Worm (Caenorhabditis elegans) whole organism, young adult: ENCODE results near the gene sop-2.

ENCODE experiments used
- F22D6.2 ChIP-seq: sonication (generic microtip); optimal IDR thresholded peaks from 2 replicates; lab custom pipeline; 2016; ENCODE audit warnings: mild to moderate bottlenecking, missing genetic modification characterization, missing compliant biosample characterization
- F23B12.7 ChIP-seq: sonication (generic microtip); optimal IDR thresholded peaks from 2 replicates; lab custom pipeline; 2017; ENCODE audit warnings: missing genetic modification characterization, mild to moderate bottlenecking, missing compliant biosample characterization, antibody characterized with exemption, moderate library complexity; ENCODE audit not compliant: insufficient read depth
- F49E8.2 ChIP-seq: sonication (generic microtip); optimal IDR thresholded peaks from 3 replicates; lab custom pipeline; 2017; ENCODE audit warnings: missing genetic modification characterization, mild to moderate bottlenecking, missing compliant biosample characterization, antibody characterized with exemption, moderate library complexity; ENCODE audit not compliant: insufficient read depth
- ama-1 ChIP-seq, 3 experiments: fragments of 150-350 bp in 1 of 3; sonication (generic microtip) in 2 of 3; optimal IDR thresholded peaks; 2 replicates each; lab custom pipeline; 2014 to 2018; ENCODE audit warnings: missing biosample characterization in 2 of 3, missing genetic modification characterization in 2 of 3, missing genetic modification reagents in 2 of 3
- him-1 ChIP-seq: sonication (generic microtip); optimal IDR thresholded peaks from 2 replicates; lab custom pipeline; 2016; ENCODE audit warnings: missing genotype, missing genetic modification reagents, missing genetic modification characterization, missing compliant biosample characterization
- lin-35 ChIP-seq, 3 experiments: fragments of 150-350 bp in 2 of 3; sonication (generic microtip) in 1 of 3; optimal IDR thresholded peaks; 2 replicates each; lab custom pipeline; 2014 to 2018; ENCODE audit warnings: missing biosample characterization in 3 of 3, missing genetic modification characterization in 3 of 3, missing genetic modification reagents in 3 of 3
- madf-8 ChIP-seq: fragments of 200-800 bp; sonication (Bioruptor generic); conservative IDR thresholded peaks from 2 replicates; pipeline ENCODE4 v1.3.6; 2022; ENCODE audit warnings: missing genetic modification reagents, missing genetic modification characterization, missing compliant biosample characterization
- snpc-1.1 ChIP-seq: sonication (generic microtip); optimal IDR thresholded peaks from 2 replicates; lab custom pipeline; 2017; ENCODE audit warnings: missing genetic modification characterization, mild to moderate bottlenecking, missing compliant biosample characterization, antibody characterized with exemption, moderate library complexity, missing genotype, missing genetic modification reagents; ENCODE audit not compliant: insufficient read depth
- snpc-4 ChIP-seq, 5 experiments: fragments of 150-350 bp in 1 of 5; sonication (generic microtip) in 4 of 5; optimal IDR thresholded peaks; 2 replicates each; lab custom pipeline; 2014 to 2018; ENCODE audit warnings: missing genetic modification characterization in 5 of 5, missing biosample characterization in 3 of 5, antibody characterized with exemption in 2 of 5, mild to moderate bottlenecking in 2 of 5, missing compliant biosample characterization in 2 of 5, missing genotype in 2 of 5, moderate library complexity in 2 of 5, missing genetic modification reagents in 1 of 5
- xnd-1 ChIP-seq: sonication (generic microtip); optimal IDR thresholded peaks from 2 replicates; lab custom pipeline; 2016; ENCODE audit warnings: missing genotype, missing genetic modification reagents, missing genetic modification characterization, missing compliant biosample characterization

DNA sequence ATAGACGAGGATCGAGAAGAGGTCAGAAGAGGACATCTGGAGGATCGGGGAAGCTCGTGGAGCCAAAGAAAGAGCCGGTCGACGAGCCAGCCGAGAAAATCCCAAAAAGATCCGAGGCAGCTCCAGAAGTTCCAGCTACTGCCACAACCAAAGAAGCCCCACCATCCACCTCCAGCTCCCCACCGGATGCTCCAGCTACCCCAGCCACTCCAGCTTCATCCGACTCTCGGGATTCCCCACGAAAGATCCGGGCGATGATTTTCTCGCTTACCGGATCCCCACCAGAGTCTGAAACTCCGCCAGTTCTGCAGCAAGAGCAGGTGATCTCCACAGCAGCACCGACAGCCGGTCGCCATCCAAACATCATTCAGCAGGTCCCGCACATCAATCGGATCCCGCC, 3.2 kb downstream of the sop-2 start:
- TF ChIP-seq F23B12.7 (no peak), lin-35 (GFP tag; optimal IDR thresholded peaks at IDR 0.05; lab: Kevin White, UChicago) (no peak), madf-8 (no peak), him-1 (tag; lab: Kevin White, UChicago) (no peak), F22D6.2 (tag; lab: Kevin White, UChicago) (no peak), xnd-1 (tag; lab: Kevin White, UChicago) (no peak), ama-1 (optimal IDR thresholded peaks at IDR 0.05; lab: Kevin White, UChicago) (no peak), ama-1 (GFP tag; optimal IDR thresholded peaks at IDR 0.05; lab: Kevin White, UChicago) (no peak), F49E8.2 (tag; lab: Kevin White, UChicago) (no peak), snpc-4 (GFP tag; optimal IDR thresholded peaks at IDR 0.05; lab: Kevin White, UChicago) (no peak), snpc-4 (tag; optimal IDR thresholded peaks at IDR 0.05; lab: Kevin White, UChicago) (no peak), snpc-1.1 (tag; lab: Kevin White, UChicago) (no peak)
